Fruit fly (Drosophila melanogaster): ENCODE data around the gene CG13887.

CG13887 gene

DNA sequence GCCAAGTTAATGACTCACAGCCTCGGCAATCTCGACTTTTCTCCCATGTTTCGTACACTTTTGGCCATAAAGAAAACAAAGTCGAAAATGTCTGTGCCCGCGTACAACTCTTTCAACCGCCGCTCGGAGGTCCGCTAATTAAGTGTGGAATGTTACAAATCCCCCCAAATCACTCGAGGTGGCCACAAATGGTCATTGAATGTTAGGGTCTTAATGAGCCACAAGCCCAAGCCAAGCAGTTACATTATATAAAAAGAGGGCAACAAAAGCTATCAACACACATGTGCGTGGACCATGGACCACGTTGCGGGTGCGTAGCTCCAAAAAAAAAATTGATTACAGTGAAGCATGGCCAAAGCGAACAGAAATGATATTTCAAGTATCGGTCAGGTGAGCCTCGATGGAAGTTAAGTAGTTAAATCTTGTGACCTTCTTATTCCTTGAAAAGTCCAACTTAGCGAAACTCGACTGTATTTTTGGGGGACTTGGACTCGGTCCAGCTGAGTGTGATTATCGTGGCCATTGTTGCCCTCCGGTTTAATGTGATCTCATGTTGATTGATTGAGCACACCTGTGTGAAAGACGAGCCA is 18.3 kb upstream of the CG13887 start (continued):
- TF ChIP-seq Sin3A (optimal IDR thresholded peaks at IDR 0.05) (no peak), CG30403 (GFP tag; optimal IDR thresholded peaks at IDR 0.05) (peak; percentile 90), Fer2 (tag; optimal IDR thresholded peaks at IDR 0.05) (peak; percentile 67), Fer3 (tag; optimal IDR thresholded peaks at IDR 0.05) (peak; percentile 85), Lpt (GFP tag; optimal IDR thresholded peaks at IDR 0.05) (no peak), BtbVII (GFP tag; optimal IDR thresholded peaks at IDR 0.05) (peak; percentile 81), CG32532 (GFP tag; IDR thresholded peaks at IDR 0.05) (peak; percentile 95), sd (tag; optimal IDR thresholded peaks at IDR 0.05) (peak; percentile 94), CG12769 (tag; optimal IDR thresholded peaks at IDR 0.05) (peak; percentile 96), CG32772 (GFP tag; IDR thresholded peaks at IDR 0.05) (peak; percentile 95), CG12236 (GFP tag; optimal IDR thresholded peaks at IDR 0.05) (peak; percentile 80), CG10565 (GFP tag; optimal IDR thresholded peaks at IDR 0.05) (no peak), tgo (GFP tag; IDR thresholded peaks at IDR 0.05) (peak; percentile 93), Oli (tag; optimal IDR thresholded peaks at IDR 0.05) (peak; percentile 88), CG3281 (GFP tag; optimal IDR thresholded peaks at IDR 0.05) (peak; percentile 80), pros (GFP tag; optimal IDR thresholded peaks at IDR 0.05) (peak; percentile 3), CG16815 (GFP tag; optimal IDR thresholded peaks at IDR 0.05) (peak; percentile 61), CG2120 (GFP tag; optimal IDR thresholded peaks at IDR 0.05) (peak; percentile 89), scrt (GFP tag; optimal IDR thresholded peaks at IDR 0.05) (peak; percentile 80), ERR (GFP tag; optimal IDR thresholded peaks at IDR 0.05) (peak; percentile 85), pb (GFP tag; optimal IDR thresholded peaks at IDR 0.05) (peak; percentile 87), Lim3 (GFP tag; IDR thresholded peaks at IDR 0.05) (peak; percentile 86), CG10959 (GFP tag; IDR thresholded peaks at IDR 0.05) (peak; percentile 57; the same call in 1 of the 2 replicates), ken (GFP tag; IDR thresholded peaks at IDR 0.05) (peak; percentile 97), Chrac-16 (GFP tag; optimal IDR thresholded peaks at IDR 0.05) (peak; percentile 73), CG18764 (GFP tag; optimal IDR thresholded peaks at IDR 0.05) (peak; percentile 80), CG5180 (GFP tag; optimal IDR thresholded peaks at IDR 0.05) (peak; percentile 83), hkb (optimal IDR thresholded peaks at IDR 0.05) (no peak), hkb (GFP tag; IDR thresholded peaks at IDR 0.05) (peak; percentile 95), CG8388 (GFP tag; optimal IDR thresholded peaks at IDR 0.05) (peak; percentile 82), tx (GFP tag; optimal IDR thresholded peaks at IDR 0.05) (peak; percentile 81), CG4282 (GFP tag; optimal IDR thresholded peaks at IDR 0.05) (peak; percentile 75), CG12659 (GFP tag; optimal IDR thresholded peaks at IDR 0.05) (peak; percentile 84), CG6175 (GFP tag; IDR thresholded peaks at IDR 0.05) (peak; percentile 87), nerfin-2 (GFP tag; IDR thresholded peaks at IDR 0.05; ENCODE audit: partially characterized antibody) (no peak), MESR4 (GFP tag; optimal IDR thresholded peaks at IDR 0.05) (peak; percentile 9), E2f1 (GFP tag; IDR thresholded peaks at IDR 0.05) (peak; percentile 92), tup (GFP tag; optimal IDR thresholded peaks at IDR 0.05) (peak; percentile 53), CG13424 (tag; optimal IDR thresholded peaks at IDR 0.05) (peak; percentile 88), Dip2 (GFP tag; IDR thresholded peaks at IDR 0.05) (peak; percentile 53; the same call in 1 of the 2 replicates), gt (GFP tag; IDR thresholded peaks at IDR 0.05) (peak; percentile 78), sqz (GFP tag; optimal IDR thresholded peaks at IDR 0.05) (peak; percentile 98), nmo (GFP tag; optimal IDR thresholded peaks at IDR 0.05) (peak; percentile 83), CG18262 (tag; optimal IDR thresholded peaks at IDR 0.05) (peak; percentile 79), trh (GFP tag; optimal IDR thresholded peaks at IDR 0.05) (peak; percentile 74), CG15696 (tag; optimal IDR thresholded peaks at IDR 0.05) (peak; percentile 27), CG15073 (GFP tag; optimal IDR thresholded peaks at IDR 0.05) (peak; percentile 20), CG10654 (GFP tag; optimal IDR thresholded peaks at IDR 0.05) (peak; percentile 84), Pdp1 (GFP tag; optimal IDR thresholded peaks at IDR 0.05) (peak; percentile 86 to 90), tin (GFP tag; optimal IDR thresholded peaks at IDR 0.05) (peak; percentile 89), Meics (GFP tag; optimal IDR thresholded peaks at IDR 0.05) (peak; percentile 85)
